Worm (Caenorhabditis elegans) whole organism, L4 larva: ENCODE measurements around the gene ubq-2.

Experiments used
- T20F7.1 ChIP-seq: fragments of 200-800 bp; sonication (Bioruptor generic); optimal IDR thresholded peaks from 2 replicates; lab custom pipeline; 2018; ENCODE audit warnings: mild to moderate bottlenecking, missing genetic modification characterization, missing compliant biosample characterization
- Y48G9A.11 ChIP-seq: fragments of 200-800 bp; sonication (Bioruptor generic); IDR thresholded peaks from 2 replicates; pipeline ENCODE4 v1.3.6; 2022; ENCODE audit warnings: missing genetic modification reagents, missing genetic modification characterization, missing compliant biosample characterization
- Y5F2A.4 ChIP-seq: fragments of 200-800 bp; sonication (Bioruptor generic); optimal IDR thresholded peaks from 2 replicates; lab custom pipeline; 2018; ENCODE audit warnings: mild to moderate bottlenecking, missing genetic modification characterization, missing compliant biosample characterization
- Y75B8A.6 ChIP-seq: fragments of 200-800 bp; sonication (Bioruptor generic); IDR thresholded peaks from 2 replicates; pipeline ENCODE4 v1.3.6; 2022; ENCODE audit warnings: missing genetic modification reagents, missing genetic modification characterization, missing compliant biosample characterization
- ZK337.2 ChIP-seq: fragments of 200-800 bp; sonication (Bioruptor generic); IDR thresholded peaks from 2 replicates; pipeline ENCODE4 v1.3.6; 2022; ENCODE audit warnings: missing genetic modification reagents, missing genetic modification characterization, missing compliant biosample characterization
- arid-1 ChIP-seq: fragments of 200-800 bp; sonication (Bioruptor generic); conservative IDR thresholded peaks from 2 replicates; pipeline ENCODE4 v1.3.6; 2022; ENCODE audit warnings: missing genetic modification reagents, missing genetic modification characterization, missing compliant biosample characterization
- ceh-20 ChIP-seq: fragments of 200-800 bp; sonication (Bioruptor generic); IDR thresholded peaks from 2 replicates; pipeline ENCODE4 v1.3.6; 2022; ENCODE audit warnings: missing genetic modification reagents, missing genetic modification characterization, missing compliant biosample characterization
- ceh-28 ChIP-seq: fragments of 150-350 bp; optimal IDR thresholded peaks from 2 replicates; lab custom pipeline; 2014; ENCODE audit warnings: missing biosample characterization, missing genetic modification reagents, missing genetic modification characterization
- ceh-82 ChIP-seq: sonication (generic microtip); optimal IDR thresholded peaks from 2 replicates; lab custom pipeline; 2017; ENCODE audit warnings: missing biosample characterization, missing genetic modification characterization
- cey-2 ChIP-seq: sonication (generic microtip); optimal IDR thresholded peaks from 3 replicates; lab custom pipeline; 2017; ENCODE audit warnings: missing genetic modification characterization, mild to moderate bottlenecking, missing compliant biosample characterization, antibody characterized with exemption, borderline replicate concordance; ENCODE audit not compliant: insufficient read depth
- daf-16 ChIP-seq, 3 experiments: sonication (generic microtip); optimal IDR thresholded peaks; 2 replicates each; lab custom pipeline; 2016 to 2017; ENCODE audit warnings: missing genetic modification characterization in 3 of 3, missing genetic modification reagents in 3 of 3, mild to moderate bottlenecking in 2 of 3, missing compliant biosample characterization in 2 of 3, missing biosample characterization in 1 of 3, moderate library complexity in 1 of 3
- daf-19 ChIP-seq: fragments of 200-800 bp; sonication (Bioruptor generic); conservative IDR thresholded peaks from 2 replicates; pipeline ENCODE4 v1.3.6; 2022; ENCODE audit warnings: missing genetic modification characterization, missing compliant biosample characterization
- dmd-6 ChIP-seq: fragments of 200-800 bp; sonication (Bioruptor generic); IDR thresholded peaks from 2 replicates; pipeline ENCODE4 v1.3.6; 2022; ENCODE audit warnings: missing genetic modification reagents, missing genetic modification characterization, missing compliant biosample characterization
- dmd-9 ChIP-seq: fragments of 200-800 bp; sonication (Bioruptor generic); IDR thresholded peaks from 2 replicates; pipeline ENCODE4 v1.3.6; 2022; ENCODE audit warnings: missing genetic modification reagents, missing genetic modification characterization, missing compliant biosample characterization
- dpl-1 ChIP-seq: fragments of 150-350 bp; optimal IDR thresholded peaks from 2 replicates; lab custom pipeline; 2014; ENCODE audit warnings: missing biosample characterization, missing genetic modification reagents, missing genetic modification characterization
- dve-1 ChIP-seq: sonication (generic microtip); optimal IDR thresholded peaks from 2 replicates; lab custom pipeline; 2017; ENCODE audit warnings: antibody characterized with exemption, mild to moderate bottlenecking, missing genetic modification characterization, missing compliant biosample characterization; ENCODE audit not compliant: insufficient read depth
- egl-43 ChIP-seq: fragments of 200-800 bp; sonication (Bioruptor generic); IDR thresholded peaks from 2 replicates; pipeline ENCODE4 v1.3.6; 2022; ENCODE audit warnings: missing genetic modification reagents, missing genetic modification characterization, missing compliant biosample characterization
- fkh-10 ChIP-seq: fragments of 150-350 bp; optimal IDR thresholded peaks from 2 replicates; lab custom pipeline; 2014; ENCODE audit warnings: missing biosample characterization, missing genetic modification reagents, missing genetic modification characterization
- gei-8 ChIP-seq: fragments of 200-800 bp; sonication (Bioruptor generic); optimal IDR thresholded peaks from 2 replicates; lab custom pipeline; 2018; ENCODE audit warnings: mild to moderate bottlenecking, missing genetic modification characterization, missing compliant biosample characterization
- hlh-30 ChIP-seq: sonication (generic microtip); optimal IDR thresholded peaks from 2 replicates; lab custom pipeline; 2017; ENCODE audit warnings: antibody characterized with exemption, mild to moderate bottlenecking, missing genetic modification characterization, missing compliant biosample characterization; ENCODE audit not compliant: insufficient read depth
- lim-7 ChIP-seq: fragments of 200-800 bp; sonication (Bioruptor generic); IDR thresholded peaks from 2 replicates; pipeline ENCODE4 v1.3.6; 2022; ENCODE audit warnings: missing genetic modification characterization, missing compliant biosample characterization
- lin-1 ChIP-seq: fragments of 200-800 bp; sonication (Bioruptor generic); IDR thresholded peaks from 2 replicates; pipeline ENCODE4 v1.3.6; 2022; ENCODE audit warnings: missing genetic modification reagents, missing genetic modification characterization, missing compliant biosample characterization
- lin-29 ChIP-seq: fragments of 200-800 bp; sonication (Bioruptor generic); IDR thresholded peaks from 2 replicates; pipeline ENCODE4 v1.3.6; 2022; ENCODE audit warnings: missing genetic modification reagents, missing genetic modification characterization, missing compliant biosample characterization
- lin-39 ChIP-seq: fragments of 150-350 bp; optimal IDR thresholded peaks from 2 replicates; lab custom pipeline; 2014; ENCODE audit warnings: missing biosample characterization, missing genetic modification reagents, missing genetic modification characterization
- lsy-2 ChIP-seq, 2 experiments: fragments of 150-350 bp in 1 of 2; sonication (generic microtip) in 1 of 2; optimal IDR thresholded peaks; 2 replicates each; lab custom pipeline; 2014 to 2017; ENCODE audit warnings: missing biosample characterization in 2 of 2, missing genetic modification characterization in 2 of 2
- madf-5 ChIP-seq, 2 experiments: fragments of 200-800 bp; sonication (Bioruptor generic); IDR thresholded peaks; 2 replicates each; pipeline ENCODE4 v1.3.6; 2022; ENCODE audit warnings: missing compliant biosample characterization in 2 of 2, missing genetic modification characterization in 2 of 2
- mdt-29 ChIP-seq: fragments of 200-800 bp; sonication (Bioruptor generic); IDR thresholded peaks from 2 replicates; pipeline ENCODE4 v1.3.6; 2022; ENCODE audit warnings: missing genetic modification reagents, missing genetic modification characterization, missing compliant biosample characterization
- nhr-10 ChIP-seq: fragments of 150-350 bp; optimal IDR thresholded peaks from 2 replicates; lab custom pipeline; 2014; ENCODE audit warnings: missing biosample characterization, missing genetic modification characterization
- nhr-25 ChIP-seq: sonication (generic microtip); optimal IDR thresholded peaks from 2 replicates; lab custom pipeline; 2017; ENCODE audit warnings: missing genetic modification characterization, mild to moderate bottlenecking, missing compliant biosample characterization, antibody characterized with exemption, moderate library complexity, borderline replicate concordance; ENCODE audit not compliant: insufficient read depth
- nhr-28 ChIP-seq: fragments of 150-350 bp; optimal IDR thresholded peaks from 2 replicates; lab custom pipeline; 2014; ENCODE audit warnings: missing biosample characterization, missing genetic modification characterization
- nhr-42 ChIP-seq: fragments of 200-800 bp; sonication (Bioruptor generic); IDR thresholded peaks from 2 replicates; pipeline ENCODE4 v1.3.6; 2022; ENCODE audit warnings: missing genetic modification characterization, missing compliant biosample characterization
- nhr-48 ChIP-seq: sonication (generic microtip); optimal IDR thresholded peaks from 2 replicates; lab custom pipeline; 2016; ENCODE audit warnings: mild to moderate bottlenecking, missing genetic modification characterization, missing compliant biosample characterization
- nhr-77 ChIP-seq: fragments of 150-350 bp; optimal IDR thresholded peaks from 2 replicates; lab custom pipeline; 2014; ENCODE audit warnings: missing biosample characterization, missing genetic modification characterization
- php-3 ChIP-seq: fragments of 200-800 bp; sonication (Bioruptor generic); IDR thresholded peaks from 2 replicates; pipeline ENCODE4 v1.3.6; 2022; ENCODE audit warnings: missing genetic modification reagents, missing genetic modification characterization, missing compliant biosample characterization
- pqm-1 ChIP-seq: sonication (generic microtip); optimal IDR thresholded peaks from 2 replicates; lab custom pipeline; 2017; ENCODE audit warnings: missing biosample characterization, missing genetic modification characterization
- sdz-12 ChIP-seq: fragments of 200-800 bp; sonication (Bioruptor generic); optimal IDR thresholded peaks from 2 replicates; lab custom pipeline; 2018; ENCODE audit warnings: mild to moderate bottlenecking, missing genetic modification characterization, missing compliant biosample characterization
- set-16 ChIP-seq: fragments of 200-800 bp; sonication (Bioruptor generic); IDR thresholded peaks from 2 replicates; pipeline ENCODE4 v1.3.6; 2022; ENCODE audit warnings: missing genetic modification reagents, missing genetic modification characterization, missing compliant biosample characterization
- skn-1 ChIP-seq: fragments of 150-350 bp; optimal IDR thresholded peaks from 2 replicates; lab custom pipeline; 2014; ENCODE audit warnings: missing biosample characterization, missing genetic modification characterization
- tag-97 ChIP-seq: fragments of 200-800 bp; sonication (Bioruptor generic); IDR thresholded peaks from 2 replicates; pipeline ENCODE4 v1.3.6; 2022; ENCODE audit warnings: missing genetic modification characterization, missing compliant biosample characterization
- tra-1 ChIP-seq: fragments of 200-800 bp; sonication (Bioruptor generic); IDR thresholded peaks from 2 replicates; pipeline ENCODE4 v1.3.6; 2022; ENCODE audit warnings: missing genetic modification reagents, missing genetic modification characterization, missing compliant biosample characterization
- unc-62 ChIP-seq, 3 experiments: fragments of 150-350 bp in 1 of 3; sonication (generic microtip); optimal IDR thresholded peaks in 2 of 3; peaks in 1 of 3; 1 replicate in 1 of 3; 2 replicates in 2 of 3; lab custom pipeline; 2014 to 2017; ENCODE audit warnings: missing biosample characterization in 3 of 3, missing genetic modification characterization in 3 of 3, missing genetic modification reagents in 3 of 3, missing genotype in 1 of 3
- ztf-7 ChIP-seq: fragments of 150-350 bp; optimal IDR thresholded peaks from 2 replicates; lab custom pipeline; 2014; ENCODE audit warnings: missing biosample characterization, missing genetic modification characterization

ubq-2 gene

DNA sequence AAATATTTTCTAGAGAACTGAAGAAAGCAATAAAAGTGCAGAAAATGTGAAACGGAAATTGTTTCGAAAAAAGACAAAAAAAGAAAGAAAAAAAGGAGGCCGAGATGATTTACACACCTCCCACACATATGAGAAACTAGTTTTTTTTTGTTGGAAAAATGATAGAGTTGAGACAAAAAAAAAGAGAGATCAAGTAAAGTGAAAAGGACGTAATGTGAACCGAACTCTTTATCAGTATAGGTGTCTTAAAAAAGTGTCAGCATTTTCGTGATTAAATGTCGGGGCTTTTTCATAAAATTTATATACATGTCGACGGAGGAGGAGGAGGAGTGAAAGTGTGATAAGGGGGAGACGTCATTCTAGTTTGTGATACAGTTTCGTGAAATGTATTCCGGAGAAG lies 19.0 kb downstream of the ubq-2 start:
- TF ChIP-seq dmd-6 (peak; percentile 81), dve-1 (tag; lab: Kevin White, UChicago) (peak; percentile 69), daf-16 (GFP tag; optimal IDR thresholded peaks at IDR 0.05; lab: Kevin White, UChicago) (no peak), daf-16 (tag; optimal IDR thresholded peaks at IDR 0.05; lab: Kevin White, UChicago) (peak; percentile 8), Y5F2A.4 (GFP tag; lab: Kevin White, UChicago) (no peak), php-3 (0 out of 2 replicates have a peak, but pooled peaks have one; percentile 46), tra-1 (GFP tag; lab: Robert Waterston, UW) (0 out of 2 replicates have a peak, but pooled peaks have one; percentile 51), lin-1 (GFP tag; lab: Robert Waterston, UW) (0 out of 2 replicates have a peak, but pooled peaks have one; percentile 10), nhr-42 (GFP tag; lab: Robert Waterston, UW) (no peak), lin-39 (no peak), dpl-1 (no peak), nhr-28 (tag; lab: Kevin White, UChicago) (peak; percentile 88), nhr-77 (peak; percentile 26), unc-62 (GFP tag; optimal IDR thresholded peaks at IDR 0.05 in 1 of 2; lab: Kevin White, UChicago) (peak in 1 of 2 experiments; percentile 92), unc-62 (tag; optimal IDR thresholded peaks at IDR 0.05; lab: Kevin White, UChicago) (no peak), nhr-48 (tag; lab: Kevin White, UChicago) (peak; percentile 16), pqm-1 (tag; lab: Kevin White, UChicago) (peak; percentile 86)

ce11 chrIII:12952615-12953014 lies 25.7 kb downstream of the ubq-2 start:
- no peak for TF ChIP-seq ceh-82 (tag; lab: Kevin White, UChicago)
- no peak for TF ChIP-seq daf-19 (GFP tag; lab: Robert Waterston, UW)
- TF ChIP-seq ceh-28 (tag; lab: Kevin White, UChicago) = peak; percentile 88

- TF ChIP-seq dmd-9 (GFP tag; lab: Robert Waterston, UW) (no peak), dve-1 (tag; lab: Kevin White, UChicago) (no peak), egl-43 (GFP tag; lab: Robert Waterston, UW) (peak; percentile 64; the same call in 1 of the 2 replicates), lim-7 (GFP tag; lab: Robert Waterston, UW) (no peak), hlh-30 (tag; lab: Kevin White, UChicago) (no peak), Y48G9A.11 (no peak), set-16 (peak; percentile 78), sdz-12 (GFP tag; lab: Kevin White, UChicago) (no peak), cey-2 (tag; lab: Kevin White, UChicago) (no peak), Y75B8A.6 (GFP tag; lab: Robert Waterston, UW) (no peak), unc-62 (GFP tag; optimal IDR thresholded peaks at IDR 0.05 in 1 of 2; lab: Kevin White, UChicago) (peak in 1 of 2 experiments; percentile 75), unc-62 (tag; optimal IDR thresholded peaks at IDR 0.05; lab: Kevin White, UChicago) (no peak), T20F7.1 (GFP tag; lab: Kevin White, UChicago) (no peak), nhr-25 (tag; lab: Kevin White, UChicago) (no peak), ceh-82 (tag; lab: Kevin White, UChicago) (no peak), ZK337.2 (GFP tag; lab: Robert Waterston, UW) (peak; percentile 18; the same call in 1 of the 2 replicates), lin-29 (no peak), fkh-10 (GFP tag; lab: Kevin White, UChicago) (no peak), nhr-10 (tag; lab: Kevin White, UChicago) (no peak), arid-1 (GFP tag; lab: Robert Waterston, UW) (0 out of 2 replicates have a peak, but pooled peaks have one; percentile 5), ceh-28 (tag; lab: Kevin White, UChicago) (peak; percentile 98), mdt-29 (GFP tag; lab: Robert Waterston, UW) (no peak), gei-8 (GFP tag; lab: Kevin White, UChicago) (no peak), madf-5 (GFP tag; IDR thresholded peaks at IDR 0.05; lab: Robert Waterston, UW) (no peak), ztf-7 (tag; lab: Kevin White, UChicago) (no peak), skn-1 (tag; lab: Kevin White, UChicago) (no peak), lin-1 (GFP tag; lab: Robert Waterston, UW) (0 out of 2 replicates have a peak, but pooled peaks have one; percentile 17), tag-97 (no peak), ceh-20 (no peak), lsy-2 (tag; optimal IDR thresholded peaks at IDR 0.05; lab: Kevin White, UChicago) (no peak), daf-19 (GFP tag; lab: Robert Waterston, UW) (no peak)
These were observed 26.7 kb downstream of the ubq-2 start, which contains the start of gene Y39E4A.1 for ce11 chrIII:12951362-12952228. Gene Y39E4A.1, plus strand, starts transcription at chrIII:12951412.
